Fruit fly (Drosophila melanogaster): Measurements from ENCODE around the gene Cubn.

DNA sequence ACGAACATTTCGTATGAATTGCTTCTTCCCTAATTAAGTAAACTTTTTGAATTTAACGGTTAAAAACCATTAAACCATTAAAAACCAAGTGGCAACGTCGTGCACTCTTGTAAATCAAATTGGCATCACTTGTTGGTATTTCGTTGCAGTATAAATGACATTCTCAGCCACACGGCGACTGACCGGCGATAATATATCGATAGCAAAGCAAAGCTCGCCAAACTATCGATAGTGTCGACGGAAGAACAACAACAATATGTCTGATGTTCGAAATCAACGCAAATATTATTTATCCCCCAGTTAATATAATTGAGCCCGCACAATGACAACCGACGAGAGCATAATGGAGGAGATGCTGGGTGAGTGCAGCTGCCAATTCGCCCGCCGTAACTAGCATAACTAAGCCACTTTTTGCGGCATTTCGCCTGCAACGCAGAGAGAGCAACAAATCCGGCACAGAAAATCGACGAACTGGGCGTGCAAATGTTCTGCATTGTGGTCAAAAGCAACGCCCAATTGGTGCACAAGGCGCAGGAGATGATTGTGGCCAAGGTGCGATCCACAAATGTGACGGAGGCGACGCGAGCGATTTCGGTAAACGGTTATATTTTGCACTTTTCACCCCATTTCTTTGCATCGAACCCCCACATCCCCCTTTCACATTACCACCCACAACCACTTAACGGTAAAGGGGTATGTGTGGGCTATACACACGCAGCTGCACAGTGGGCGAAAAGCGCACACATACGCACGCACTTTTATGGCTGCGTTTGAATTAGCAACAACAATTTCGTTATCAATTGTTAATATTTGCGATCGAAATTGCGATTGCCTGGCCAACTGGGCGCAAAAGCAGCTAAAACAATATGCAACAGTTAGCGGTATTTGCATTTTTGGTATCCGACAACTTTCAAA lies 30.0 kb upstream of the Cubn start, which contains the start of gene Gga:
- TF ChIP-seq ovo (GFP tag; optimal IDR thresholded peaks at IDR 0.05) = peak; percentile 92
- no peak for TF ChIP-seq CG7045 (GFP tag; optimal IDR thresholded peaks at IDR 0.05)
- TF ChIP-seq tj (GFP tag; optimal IDR thresholded peaks at IDR 0.05) = no peak
- no peak for TF ChIP-seq toe (GFP tag; optimal IDR thresholded peaks at IDR 0.05)
- TF ChIP-seq cnc (optimal IDR thresholded peaks at IDR 0.05) = no peak
- TF ChIP-seq Crg-1 (GFP tag; optimal IDR thresholded peaks at IDR 0.05) = peak; percentile 1
